Fruit fly (Drosophila melanogaster) whole organism, adult: ENCODE data around the gene tok.

Experiments
- CG11617 ChIP-seq: fragments of 200-800 bp; sonication (Bioruptor generic); optimal IDR thresholded peaks from 2 replicates; lab custom pipeline; 2017; ENCODE audit warnings: mild to moderate bottlenecking, missing biosample characterization, missing genetic modification reagents, missing genetic modification characterization
- CG12768 ChIP-seq: fragments of 200-800 bp; sonication (Bioruptor generic); optimal IDR thresholded peaks from 2 replicates; lab custom pipeline; 2017; ENCODE audit warnings: missing biosample characterization, missing genetic modification characterization, mild to moderate bottlenecking, moderate library complexity, missing genetic modification reagents
- CG14711 ChIP-seq: fragments of 200-800 bp; sonication (Bioruptor generic); optimal IDR thresholded peaks from 2 replicates; lab custom pipeline; 2018; ENCODE audit warnings: missing biosample characterization, mild to moderate bottlenecking, missing genetic modification characterization, moderate library complexity
- CG1620 ChIP-seq: fragments of 200-800 bp; sonication (Bioruptor generic); optimal IDR thresholded peaks from 2 replicates; lab custom pipeline; 2016; ENCODE audit warnings: missing biosample characterization, missing genetic modification characterization
- CG33017 ChIP-seq: fragments of 200-800 bp; sonication (Bioruptor generic); optimal IDR thresholded peaks from 2 replicates; lab custom pipeline; 2018; ENCODE audit warnings: missing biosample characterization, mild to moderate bottlenecking, missing genetic modification characterization, moderate library complexity
- CG5204 ChIP-seq: fragments of 200-800 bp; sonication (Bioruptor generic); optimal IDR thresholded peaks from 2 replicates; lab custom pipeline; 2016; ENCODE audit warnings: missing biosample characterization, missing genetic modification characterization
- CG7045 ChIP-seq: fragments of 200-800 bp; sonication (Bioruptor generic); optimal IDR thresholded peaks from 2 replicates; lab custom pipeline; 2017; ENCODE audit warnings: missing biosample characterization, mild to moderate bottlenecking, missing genetic modification characterization
- CG7101 ChIP-seq: fragments of 200-800 bp; sonication (Bioruptor generic); optimal IDR thresholded peaks from 2 replicates; lab custom pipeline; 2018; ENCODE audit warnings: missing biosample characterization, mild to moderate bottlenecking, missing genetic modification characterization, moderate library complexity
- Clk ChIP-seq: fragments of 200-800 bp; sonication (Bioruptor generic); optimal IDR thresholded peaks from 2 replicates; lab custom pipeline; 2017; ENCODE audit warnings: missing biosample characterization, missing genetic modification characterization
- Crg-1 ChIP-seq: fragments of 200-800 bp; sonication (Bioruptor generic); optimal IDR thresholded peaks from 2 replicates; lab custom pipeline; 2016; ENCODE audit warnings: missing biosample characterization, missing genetic modification characterization
- Hr96 ChIP-seq: fragments of 200-800 bp; sonication (Bioruptor generic); optimal IDR thresholded peaks from 2 replicates; lab custom pipeline; 2016; ENCODE audit warnings: missing biosample characterization, missing genetic modification characterization
- Mnt ChIP-seq: fragments of 200-800 bp; sonication (Bioruptor generic); optimal IDR thresholded peaks from 2 replicates; lab custom pipeline; 2016; ENCODE audit warnings: missing biosample characterization, mild to moderate bottlenecking, missing genetic modification characterization
- bab1 ChIP-seq: fragments of 200-800 bp; sonication (Bioruptor generic); optimal IDR thresholded peaks from 3 replicates; lab custom pipeline; 2019; ENCODE audit warnings: missing biosample characterization, mild to moderate bottlenecking, missing genetic modification characterization, moderate library complexity
- cic ChIP-seq: fragments of 200-800 bp; sonication (Bioruptor generic); optimal IDR thresholded peaks from 2 replicates; lab custom pipeline; 2017; ENCODE audit warnings: missing biosample characterization, mild to moderate bottlenecking, missing genetic modification characterization, moderate library complexity
- cnc ChIP-seq, 2 experiments: fragments of >200 bp; optimal IDR thresholded peaks; 2 replicates each; lab custom pipeline; 2017
- kay ChIP-seq: fragments of 200-800 bp; sonication (Bioruptor generic); peaks from one replicate; lab custom pipeline; 2016; ENCODE audit warnings: missing biosample characterization, missing genetic modification characterization, borderline replicate concordance
- ovo ChIP-seq: fragments of 200-800 bp; sonication (Bioruptor generic); optimal IDR thresholded peaks from 2 replicates; lab custom pipeline; 2016; ENCODE audit warnings: missing biosample characterization, missing genetic modification characterization
- pad ChIP-seq: fragments of 200-800 bp; sonication (Bioruptor generic); optimal IDR thresholded peaks from 3 replicates; lab custom pipeline; 2017; ENCODE audit warnings: missing biosample characterization, missing genetic modification characterization, mild to moderate bottlenecking, moderate library complexity, missing genetic modification reagents
- tj ChIP-seq: fragments of 200-800 bp; sonication (Bioruptor generic); optimal IDR thresholded peaks from 3 replicates; lab custom pipeline; 2017; ENCODE audit warnings: missing biosample characterization, mild to moderate bottlenecking, missing genetic modification characterization, moderate library complexity
- toe ChIP-seq: fragments of 200-800 bp; sonication (Bioruptor generic); optimal IDR thresholded peaks from 2 replicates; lab custom pipeline; 2016; ENCODE audit warnings: missing biosample characterization, missing genetic modification characterization

tok gene

dm6 chr3R:24773422-24773821 lies 53.9 kb downstream of the tok start:
- no peak for TF ChIP-seq CG7045 (GFP tag; lab: Kevin White, UChicago)
- no peak for TF ChIP-seq CG5204 (GFP tag; lab: Kevin White, UChicago)
- no peak for TF ChIP-seq Crg-1 (GFP tag; lab: Kevin White, UChicago)
- no peak for TF ChIP-seq cic (GFP tag; lab: Kevin White, UChicago)
- no peak for TF ChIP-seq ovo (GFP tag; lab: Kevin White, UChicago)
- TF ChIP-seq Hr96 (GFP tag; lab: Kevin White, UChicago): no peak
- TF ChIP-seq Clk (GFP tag; lab: Kevin White, UChicago): no peak
- TF ChIP-seq CG33017 (tag; lab: Kevin White, UChicago): no peak
- TF ChIP-seq Mnt (GFP tag; lab: Kevin White, UChicago): no peak
- TF ChIP-seq CG1620 (GFP tag; lab: Kevin White, UChicago): no peak
- no peak for TF ChIP-seq bab1 (GFP tag; lab: Kevin White, UChicago)
- no peak for TF ChIP-seq CG14711 (tag; lab: Kevin White, UChicago)
- no peak for TF ChIP-seq tj (GFP tag; lab: Kevin White, UChicago)
- no peak for TF ChIP-seq CG7101
- TF ChIP-seq toe (GFP tag; lab: Kevin White, UChicago): no peak
- TF ChIP-seq kay (GFP tag; lab: Kevin White, UChicago): no peak

- no peak for TF ChIP-seq CG5204 (GFP tag; lab: Kevin White, UChicago)
- TF ChIP-seq CG7045 (GFP tag; lab: Kevin White, UChicago): no peak
- TF ChIP-seq cic (GFP tag; lab: Kevin White, UChicago): no peak
- no peak for TF ChIP-seq Crg-1 (GFP tag; lab: Kevin White, UChicago)
- no peak for TF ChIP-seq CG1620 (GFP tag; lab: Kevin White, UChicago)
- no peak for TF ChIP-seq tj (GFP tag; lab: Kevin White, UChicago)
- TF ChIP-seq CG14711 (tag; lab: Kevin White, UChicago): no peak
- no peak for TF ChIP-seq bab1 (GFP tag; lab: Kevin White, UChicago)
- TF ChIP-seq CG7101: no peak
Measured at dm6 chr3R:24777101-24777500, 57.6 kb downstream of the tok start.

dm6 chr3R:24778218-24778739 lies 58.8 kb downstream of the tok start:
- TF ChIP-seq ovo (GFP tag; lab: Kevin White, UChicago): no peak
- no peak for TF ChIP-seq CG7045 (GFP tag; lab: Kevin White, UChicago)
- TF ChIP-seq cic (GFP tag; lab: Kevin White, UChicago): no peak
- no peak for TF ChIP-seq CG1620 (GFP tag; lab: Kevin White, UChicago)
- no peak for TF ChIP-seq CG7101
- TF ChIP-seq pad (GFP tag; lab: Kevin White, UChicago): no peak
- no peak for TF ChIP-seq CG11617
- no peak for TF ChIP-seq toe (GFP tag; lab: Kevin White, UChicago)
- TF ChIP-seq CG33017 (tag; lab: Kevin White, UChicago): no peak
- TF ChIP-seq tj (GFP tag; lab: Kevin White, UChicago): no peak
- TF ChIP-seq Crg-1 (GFP tag; lab: Kevin White, UChicago): no peak
- TF ChIP-seq CG12768: no peak
- no peak for TF ChIP-seq kay (GFP tag; lab: Kevin White, UChicago)

- TF ChIP-seq Mnt (GFP tag; lab: Kevin White, UChicago) (peak; percentile 69), CG7101 (peak; percentile 67), tj (GFP tag; lab: Kevin White, UChicago) (peak; percentile 47), CG14711 (tag; lab: Kevin White, UChicago) (peak; percentile 61), Clk (GFP tag; lab: Kevin White, UChicago) (peak; percentile 28), pad (GFP tag; lab: Kevin White, UChicago) (peak; percentile 65), cic (GFP tag; lab: Kevin White, UChicago) (peak; percentile 11), CG5204 (GFP tag; lab: Kevin White, UChicago) (peak; percentile 65), toe (GFP tag; lab: Kevin White, UChicago) (peak; percentile 84), CG1620 (GFP tag; lab: Kevin White, UChicago) (peak; percentile 74), kay (GFP tag; lab: Kevin White, UChicago) (no peak), Crg-1 (GFP tag; lab: Kevin White, UChicago) (peak; percentile 73), Hr96 (GFP tag; lab: Kevin White, UChicago) (peak; percentile 67), cnc (optimal IDR thresholded peaks at IDR 0.05; lab: Kevin White, UChicago) (no peak), CG11617 (peak; percentile 78), bab1 (GFP tag; lab: Kevin White, UChicago) (peak; percentile 72), CG7045 (GFP tag; lab: Kevin White, UChicago) (peak; percentile 88), ovo (GFP tag; lab: Kevin White, UChicago) (peak; percentile 52), CG33017 (tag; lab: Kevin White, UChicago) (peak; percentile 51), CG12768 (peak; percentile 64)
Measured at dm6 chr3R:24787042-24787565, 67.6 kb downstream of the tok start, which contains the start of gene CG5805. Gene CG5805, minus strand, starts transcription at chr3R:24787421.

- TF ChIP-seq ovo (GFP tag; lab: Kevin White, UChicago): no peak
- TF ChIP-seq Crg-1 (GFP tag; lab: Kevin White, UChicago): no peak
- no peak for TF ChIP-seq toe (GFP tag; lab: Kevin White, UChicago)
- no peak for TF ChIP-seq cic (GFP tag; lab: Kevin White, UChicago)
- no peak for TF ChIP-seq pad (GFP tag; lab: Kevin White, UChicago)
- TF ChIP-seq cnc (optimal IDR thresholded peaks at IDR 0.05; lab: Kevin White, UChicago): no peak
- no peak for TF ChIP-seq CG7101
- no peak for TF ChIP-seq CG33017 (tag; lab: Kevin White, UChicago)
- TF ChIP-seq CG11617: no peak
- TF ChIP-seq bab1 (GFP tag; lab: Kevin White, UChicago): no peak
- TF ChIP-seq tj (GFP tag; lab: Kevin White, UChicago): no peak
- no peak for TF ChIP-seq CG1620 (GFP tag; lab: Kevin White, UChicago)
- no peak for TF ChIP-seq Hr96 (GFP tag; lab: Kevin White, UChicago)
- TF ChIP-seq CG7045 (GFP tag; lab: Kevin White, UChicago): no peak
- TF ChIP-seq CG5204 (GFP tag; lab: Kevin White, UChicago): no peak
- TF ChIP-seq CG12768: no peak
- TF ChIP-seq Mnt (GFP tag; lab: Kevin White, UChicago): no peak
- no peak for TF ChIP-seq CG14711 (tag; lab: Kevin White, UChicago)
- no peak for TF ChIP-seq kay (GFP tag; lab: Kevin White, UChicago)
Measured at dm6 chr3R:24787734-24788133, 68.2 kb downstream of the tok start, which contains the start of gene Ets96B. Gene Ets96B, plus strand, starts transcription at chr3R:24788054.
